Worm (Caenorhabditis elegans) whole organism, L4/young adult: ENCODE results near the gene C05C10.7.

Experiments
- W03F9.2 ChIP-seq: fragments of 150-350 bp; optimal IDR thresholded peaks from 2 replicates; lab custom pipeline; 2014; ENCODE audit warnings: missing biosample characterization, missing genetic modification characterization
- him-1 ChIP-seq: sonication (generic microtip); optimal IDR thresholded peaks from 2 replicates; lab custom pipeline; 2016; ENCODE audit warnings: missing genotype, missing genetic modification reagents, missing genetic modification characterization, missing compliant biosample characterization

DNA sequence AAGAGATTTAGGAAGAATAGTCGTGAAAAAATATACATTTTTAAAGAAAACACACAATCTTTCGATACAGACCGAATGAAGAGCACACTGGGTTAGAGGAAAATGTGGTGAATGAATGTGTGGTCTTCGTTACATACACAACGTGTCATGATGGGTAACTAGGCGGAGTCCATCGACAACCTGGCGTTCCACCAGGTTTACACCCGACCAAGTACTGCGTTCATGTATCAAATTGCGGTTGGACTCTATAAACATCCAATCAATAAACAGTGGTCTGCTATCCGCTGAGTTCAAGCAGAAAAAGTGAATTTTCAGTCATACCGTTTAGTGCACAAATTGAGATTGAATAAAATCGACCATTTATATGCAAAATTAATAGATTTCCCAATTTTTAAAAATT lies 43.0 kb upstream of the C05C10.7 start, which contains the start of gene sdz-38:
- TF ChIP-seq him-1 (tag; lab: Kevin White, UChicago) (no peak), W03F9.2 (no peak)
